Fruit fly (Drosophila melanogaster) whole organism, embryonic: Measurements from ENCODE around the gene mRpL16.

ENCODE experiments used
- Ada2b ChIP-seq: fragments of 200-800 bp; sonication (Bioruptor generic); IDR thresholded peaks from 2 replicates; pipeline ENCODE4 v1.3.6; 2022; ENCODE audit warnings: missing biosample characterization, missing genetic modification characterization
- Atf6 ChIP-seq: fragments of 200-800 bp; sonication (Bioruptor generic); IDR thresholded peaks from 2 replicates; pipeline ENCODE4 v1.3.6; 2022; ENCODE audit warnings: missing biosample characterization, missing genetic modification characterization
- Bdp1 ChIP-seq: fragments of 200-800 bp; sonication (Bioruptor generic); optimal IDR thresholded peaks from 3 replicates; lab custom pipeline; 2016; ENCODE audit warnings: missing biosample characterization, missing genetic modification characterization
- CG10267 ChIP-seq: fragments of 200-800 bp; sonication (Bioruptor generic); optimal IDR thresholded peaks from 2 replicates; lab custom pipeline; 2018; ENCODE audit warnings: missing biosample characterization, mild to moderate bottlenecking, missing genetic modification characterization, moderate library complexity
- CG11085 ChIP-seq: fragments of 200-800 bp; sonication (Bioruptor generic); IDR thresholded peaks from 2 replicates; pipeline ENCODE4 v1.3.6; 2022; ENCODE audit warnings: missing biosample characterization, missing genetic modification characterization
- CG11398 ChIP-seq: fragments of 200-800 bp; sonication (Bioruptor generic); optimal IDR thresholded peaks from 2 replicates; lab custom pipeline; 2016; ENCODE audit warnings: missing biosample characterization, missing genetic modification characterization
- CG13624 ChIP-seq: fragments of 200-800 bp; sonication (Bioruptor generic); optimal IDR thresholded peaks from 2 replicates; lab custom pipeline; 2016; ENCODE audit warnings: missing biosample characterization, missing genetic modification characterization
- CG15011 ChIP-seq: fragments of 200-800 bp; sonication (Bioruptor generic); optimal IDR thresholded peaks from 3 replicates; lab custom pipeline; 2018; ENCODE audit warnings: missing biosample characterization, mild to moderate bottlenecking, missing genetic modification characterization
- CG1529 ChIP-seq: fragments of 200-800 bp; sonication (Bioruptor generic); optimal IDR thresholded peaks from 3 replicates; lab custom pipeline; 2018; ENCODE audit warnings: missing biosample characterization, missing genetic modification characterization
- CG15479 ChIP-seq: fragments of 200-800 bp; sonication (Bioruptor generic); optimal IDR thresholded peaks from 3 replicates; lab custom pipeline; 2019; ENCODE audit warnings: missing biosample characterization, mild to moderate bottlenecking, missing genetic modification characterization, moderate library complexity
- CG15601 ChIP-seq: fragments of 200-800 bp; sonication (Bioruptor generic); optimal IDR thresholded peaks from 3 replicates; lab custom pipeline; 2019; ENCODE audit warnings: missing biosample characterization, mild to moderate bottlenecking, missing genetic modification characterization, moderate library complexity
- CG17361 ChIP-seq: fragments of 200-800 bp; sonication (Bioruptor generic); IDR thresholded peaks from 3 replicates; pipeline ENCODE4 v1.3.6; 2022; ENCODE audit warnings: missing biosample characterization, missing genetic modification characterization
- CG17568 ChIP-seq: fragments of 200-800 bp; sonication (Bioruptor generic); optimal IDR thresholded peaks from 2 replicates; lab custom pipeline; 2018; ENCODE audit warnings: missing biosample characterization, mild to moderate bottlenecking, missing genetic modification characterization, moderate library complexity
- CG17829 ChIP-seq: fragments of 200-800 bp; optimal IDR thresholded peaks from 2 replicates; lab custom pipeline; 2019; ENCODE audit warnings: missing biosample characterization, mild to moderate bottlenecking, missing genetic modification characterization, moderate library complexity
- CG3847 ChIP-seq: fragments of 200-800 bp; sonication (Bioruptor generic); IDR thresholded peaks from 2 replicates; pipeline ENCODE4 v1.3.6; 2022; ENCODE audit warnings: missing biosample characterization, missing genetic modification characterization
- CG6683 ChIP-seq: fragments of 200-800 bp; sonication (Bioruptor generic); optimal IDR thresholded peaks from 2 replicates; lab custom pipeline; 2017; ENCODE audit warnings: missing biosample characterization, mild to moderate bottlenecking, missing genetic modification characterization, missing genetic modification reagents
- CG7556 ChIP-seq: fragments of 200-800 bp; sonication (Bioruptor generic); optimal IDR thresholded peaks from 2 replicates; lab custom pipeline; 2017; ENCODE audit warnings: missing biosample characterization, mild to moderate bottlenecking, missing genetic modification characterization
- CG7745 ChIP-seq: fragments of 200-800 bp; sonication (Bioruptor generic); optimal IDR thresholded peaks from 2 replicates; lab custom pipeline; 2018; ENCODE audit warnings: missing biosample characterization, mild to moderate bottlenecking, missing genetic modification characterization, moderate library complexity
- CG8290 ChIP-seq, 3 experiments: fragments of 200-800 bp; sonication (Bioruptor generic); optimal IDR thresholded peaks; 2 replicates each; lab custom pipeline; 2016 to 2019; ENCODE audit warnings: missing biosample characterization in 3 of 3, missing genetic modification characterization in 3 of 3, mild to moderate bottlenecking in 2 of 3, moderate library complexity in 1 of 3
- CG9727 ChIP-seq: fragments of 200-800 bp; sonication (Bioruptor generic); optimal IDR thresholded peaks from 3 replicates; lab custom pipeline; 2017; ENCODE audit warnings: missing biosample characterization, mild to moderate bottlenecking, missing genetic modification characterization
- CHES-1-like ChIP-seq: fragments of 200-800 bp; sonication (Bioruptor generic); optimal IDR thresholded peaks from 2 replicates; lab custom pipeline; 2016; ENCODE audit warnings: missing biosample characterization, missing genetic modification characterization
- CkIIα-i1 ChIP-seq: fragments of 200-800 bp; sonication (Bioruptor generic); IDR thresholded peaks from 2 replicates; pipeline ENCODE4 v1.3.6; 2022; ENCODE audit warnings: missing biosample characterization, missing genetic modification characterization
- Dek ChIP-seq: fragments of 200-800 bp; sonication (Bioruptor generic); optimal IDR thresholded peaks from 3 replicates; lab custom pipeline; 2019; ENCODE audit warnings: missing biosample characterization, mild to moderate bottlenecking, missing genetic modification characterization, moderate library complexity
- H15 ChIP-seq: fragments of 200-800 bp; sonication (Bioruptor generic); IDR thresholded peaks from 3 replicates; pipeline ENCODE4 v1.3.6; 2022; ENCODE audit warnings: missing biosample characterization, missing genetic modification characterization
- HLH4C ChIP-seq: fragments of 200-800 bp; sonication (Bioruptor generic); IDR thresholded peaks from 3 replicates; pipeline ENCODE4 v1.3.6; 2022; ENCODE audit warnings: missing biosample characterization, missing genetic modification characterization; ENCODE audit not compliant: partially characterized antibody
- Hand ChIP-seq: fragments of 200-800 bp; sonication (Bioruptor generic); optimal IDR thresholded peaks from 2 replicates; lab custom pipeline; 2017; ENCODE audit warnings: mild to moderate bottlenecking, missing biosample characterization, missing genetic modification reagents, missing genetic modification characterization
- Hr3 ChIP-seq: fragments of 200-800 bp; sonication (Bioruptor generic); optimal IDR thresholded peaks from 3 replicates; lab custom pipeline; 2016; ENCODE audit warnings: missing biosample characterization, missing genetic modification characterization
- Hr78 ChIP-seq, 2 experiments: fragments of 200-800 bp in 1 of 2; fragments of >200 bp in 1 of 2; sonication (Bioruptor generic) in 1 of 2; optimal IDR thresholded peaks; 2 replicates each; lab custom pipeline; 2017 to 2019; ENCODE audit warnings: missing biosample characterization in 2 of 2, missing genetic modification characterization in 2 of 2, mild to moderate bottlenecking in 1 of 2, moderate library complexity in 1 of 2
- MBD-R2 ChIP-seq: fragments of 200-800 bp; sonication (Bioruptor generic); IDR thresholded peaks from 2 replicates; pipeline ENCODE4 v1.3.6; 2022; ENCODE audit warnings: missing biosample characterization, missing genetic modification characterization
- Nf-YA ChIP-seq: fragments of 200-800 bp; sonication (Bioruptor generic); IDR thresholded peaks from 2 replicates; pipeline ENCODE4 v1.3.6; 2022; ENCODE audit warnings: missing biosample characterization, missing genetic modification characterization
- Nf-YB ChIP-seq: fragments of 200-800 bp; sonication (Bioruptor generic); optimal IDR thresholded peaks from 3 replicates; lab custom pipeline; 2019; ENCODE audit warnings: missing biosample characterization, mild to moderate bottlenecking, missing genetic modification characterization, moderate library complexity
- Rfx ChIP-seq: fragments of 200-800 bp; sonication (Bioruptor generic); IDR thresholded peaks from 2 replicates; pipeline ENCODE4 v1.3.6; 2022; ENCODE audit warnings: missing biosample characterization, missing genetic modification characterization
- Side ChIP-seq: fragments of 200-800 bp; sonication (Bioruptor generic); optimal IDR thresholded peaks from 2 replicates; lab custom pipeline; 2016; ENCODE audit warnings: missing biosample characterization, missing genetic modification characterization
- Xbp1 ChIP-seq: fragments of 200-800 bp; sonication (Bioruptor generic); optimal IDR thresholded peaks from 3 replicates; lab custom pipeline; 2016; ENCODE audit warnings: missing biosample characterization, mild to moderate bottlenecking, missing genetic modification characterization
- amos ChIP-seq: fragments of 200-800 bp; sonication (Bioruptor generic); IDR thresholded peaks from 2 replicates; pipeline ENCODE4 v1.3.6; 2022; ENCODE audit warnings: missing biosample characterization, missing genetic modification characterization; ENCODE audit not compliant: partially characterized antibody
- dan ChIP-seq: fragments of 200-800 bp; sonication (Bioruptor generic); IDR thresholded peaks from 2 replicates; pipeline ENCODE4 v1.3.6; 2022; ENCODE audit warnings: missing biosample characterization, missing genetic modification characterization
- ham ChIP-seq: fragments of 200-800 bp; sonication (Bioruptor generic); IDR thresholded peaks from 2 replicates; pipeline ENCODE4 v1.3.6; 2022; ENCODE audit warnings: missing biosample characterization, missing genetic modification characterization
- jigr1 ChIP-seq: fragments of 200-800 bp; sonication (Bioruptor generic); IDR thresholded peaks from 3 replicates; pipeline ENCODE4 v1.3.6; 2022; ENCODE audit warnings: missing biosample characterization, missing genetic modification characterization
- lov ChIP-seq, 2 experiments: fragments of 200-800 bp in 1 of 2; fragments of >200 bp in 1 of 2; sonication (Bioruptor generic) in 1 of 2; IDR thresholded peaks in 1 of 2; optimal IDR thresholded peaks in 1 of 2; 2 replicates in 1 of 2; 3 replicates in 1 of 2; pipeline versions ENCODE4 v1.3.6 to Lab custom; 2017 to 2022; ENCODE audit warnings: missing biosample characterization in 1 of 2, missing genetic modification characterization in 1 of 2
- nmo ChIP-seq: fragments of 200-800 bp; sonication (Bioruptor generic); optimal IDR thresholded peaks from 2 replicates; lab custom pipeline; 2018; ENCODE audit warnings: missing biosample characterization, mild to moderate bottlenecking, missing genetic modification characterization, moderate library complexity
- pros ChIP-seq: fragments of 200-800 bp; sonication (Bioruptor generic); optimal IDR thresholded peaks from 3 replicates; lab custom pipeline; 2019; ENCODE audit warnings: missing biosample characterization, mild to moderate bottlenecking, missing genetic modification characterization, moderate library complexity
- repo ChIP-seq: fragments of 200-800 bp; sonication (Bioruptor generic); optimal IDR thresholded peaks from 2 replicates; lab custom pipeline; 2016; ENCODE audit warnings: missing biosample characterization, missing genetic modification characterization
- sima ChIP-seq: fragments of 200-800 bp; sonication (Bioruptor generic); optimal IDR thresholded peaks from 2 replicates; lab custom pipeline; 2016; ENCODE audit warnings: missing biosample characterization, missing genetic modification characterization
- slou ChIP-seq: fragments of 200-800 bp; sonication (Bioruptor generic); optimal IDR thresholded peaks from 3 replicates; lab custom pipeline; 2016; ENCODE audit warnings: missing biosample characterization, missing genetic modification characterization
- sug ChIP-seq: fragments of 200-800 bp; optimal IDR thresholded peaks from 2 replicates; lab custom pipeline; 2019; ENCODE audit warnings: missing biosample characterization, mild to moderate bottlenecking, missing genetic modification characterization, moderate library complexity
- tna ChIP-seq: fragments of 200-800 bp; sonication (Bioruptor generic); IDR thresholded peaks from 2 replicates; pipeline ENCODE4 v1.3.6; 2022; ENCODE audit warnings: missing biosample characterization, missing genetic modification characterization; ENCODE audit not compliant: partially characterized antibody
- vfl ChIP-seq: fragments of 200-800 bp; sonication (Bioruptor generic); optimal IDR thresholded peaks from 2 replicates; lab custom pipeline; 2016; ENCODE audit warnings: missing biosample characterization, missing genetic modification characterization
- z ChIP-seq: fragments of 200-800 bp; sonication (Bioruptor generic); IDR thresholded peaks from 3 replicates; pipeline ENCODE4 v1.3.6; 2022; ENCODE audit warnings: missing biosample characterization, missing genetic modification characterization
- zen ChIP-seq: fragments of 200-800 bp; sonication (Bioruptor generic); optimal IDR thresholded peaks from 3 replicates; lab custom pipeline; 2018; ENCODE audit warnings: missing biosample characterization, mild to moderate bottlenecking, missing genetic modification characterization, moderate library complexity

mRpL16 gene

DNA sequence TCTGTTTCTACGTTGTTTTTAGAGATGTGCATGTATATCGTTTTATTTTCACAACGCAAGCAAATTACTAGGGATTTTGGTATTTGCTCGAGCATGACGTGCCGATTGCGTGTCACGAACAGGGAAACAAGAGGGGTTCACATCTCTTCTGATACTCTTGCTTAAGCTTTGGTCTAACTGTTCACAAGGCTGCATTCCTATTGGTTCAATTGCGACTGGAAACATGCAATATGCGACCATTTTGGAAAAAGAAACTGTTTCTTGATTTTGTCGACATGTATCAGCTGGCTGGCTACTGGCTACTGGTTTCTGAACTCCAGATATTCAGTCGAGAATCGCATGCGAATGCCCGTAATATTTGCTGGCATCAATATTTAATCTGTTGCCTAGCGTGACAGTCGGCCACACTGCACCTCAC lies 9.9 kb upstream of the mRpL16 start, which contains the start of gene Coa8 (continued):
- no peak for TF ChIP-seq CG15479 (GFP tag; lab: Kevin White, UChicago)
- no peak for TF ChIP-seq vfl (GFP tag; lab: Kevin White, UChicago)
- TF ChIP-seq sima = no peak
- peak; percentile 40 for TF ChIP-seq CG13624 (GFP tag; lab: Kevin White, UChicago)
- TF ChIP-seq H15 (GFP tag; lab: Robert Waterston, UW) = no peak; the same call in 2 of the 3 replicates
- no peak for TF ChIP-seq tna (GFP tag; lab: Robert Waterston, UW)
- no peak for TF ChIP-seq CG1529 (GFP tag; lab: Kevin White, UChicago)
- TF ChIP-seq CG15601 (tag; lab: Kevin White, UChicago) = no peak
- TF ChIP-seq CG7745 (tag; lab: Kevin White, UChicago) = no peak
- peak; percentile 56 for TF ChIP-seq amos (GFP tag; lab: Robert Waterston, UW)
- no peak for TF ChIP-seq CG7556
- TF ChIP-seq lov (optimal IDR thresholded peaks at IDR 0.05; lab: Kevin White, UChicago) = no peak
- TF ChIP-seq lov (GFP tag; IDR thresholded peaks at IDR 0.05; lab: Robert Waterston, UW) = no peak
- TF ChIP-seq CG15011 (GFP tag; lab: Kevin White, UChicago) = no peak
- TF ChIP-seq HLH4C (GFP tag; lab: Robert Waterston, UW) = peak; percentile 42; the same call in 1 of the 3 replicates
- TF ChIP-seq Hr78 (GFP tag; optimal IDR thresholded peaks at IDR 0.05; lab: Kevin White, UChicago) = no peak
- no peak for TF ChIP-seq CG10267
- TF ChIP-seq CG11398 (GFP tag; lab: Kevin White, UChicago) = no peak
- peak; percentile 40 for TF ChIP-seq nmo (GFP tag; lab: Kevin White, UChicago)
- no peak for TF ChIP-seq CkIIα-i1 (GFP tag; lab: Robert Waterston, UW)
- peak; percentile 5 for TF ChIP-seq Dek (tag; lab: Kevin White, UChicago)
- no peak for TF ChIP-seq z (GFP tag; lab: Robert Waterston, UW)
- TF ChIP-seq CG3847 (GFP tag; lab: Robert Waterston, UW) = peak; percentile 44
- TF ChIP-seq pros = no peak
- peak; percentile 9 for TF ChIP-seq CG17829
- TF ChIP-seq slou (GFP tag; lab: Kevin White, UChicago) = no peak
- peak; percentile 55; the same call in 1 of the 2 replicates for TF ChIP-seq Atf6 (GFP tag; lab: Robert Waterston, UW)
- TF ChIP-seq CG6683 (GFP tag; lab: Kevin White, UChicago) = no peak
- TF ChIP-seq CG17361 (GFP tag; lab: Robert Waterston, UW) = no peak; the same call in 2 of the 3 replicates
- peak; percentile 28; the same call in 1 of the 2 replicates for TF ChIP-seq Ada2b (GFP tag; lab: Robert Waterston, UW)
- TF ChIP-seq repo (GFP tag; lab: Kevin White, UChicago) = peak; percentile 18
- TF ChIP-seq jigr1 (GFP tag; lab: Robert Waterston, UW) = no peak
- TF ChIP-seq Nf-YB = peak; percentile 4
- TF ChIP-seq Nf-YA (GFP tag; lab: Robert Waterston, UW) = no peak; the same call in 1 of the 2 replicates
- 0 out of 2 replicates have a peak, but pooled peaks have one; percentile 14 for TF ChIP-seq CG11085 (GFP tag; lab: Robert Waterston, UW)
- TF ChIP-seq Rfx (GFP tag; lab: Robert Waterston, UW) = peak; percentile 77
- TF ChIP-seq CG9727 (GFP tag; lab: Kevin White, UChicago) = no peak
- peak; percentile 10 for TF ChIP-seq zen (tag; lab: Kevin White, UChicago)
- peak; percentile 56 for TF ChIP-seq Xbp1
- TF ChIP-seq sug = peak; percentile 33
- peak; percentile 13 for TF ChIP-seq CG8290 (GFP tag; optimal IDR thresholded peaks at IDR 0.05; lab: Kevin White, UChicago)
- peak; percentile 62 to 77 for TF ChIP-seq CG8290 (tag; optimal IDR thresholded peaks at IDR 0.05; lab: Kevin White, UChicago)
- TF ChIP-seq dan (GFP tag; lab: Robert Waterston, UW) = no peak
- no peak for TF ChIP-seq CG17568
- no peak for TF ChIP-seq Bdp1 (GFP tag; lab: Kevin White, UChicago)
- no peak for TF ChIP-seq Side
- TF ChIP-seq MBD-R2 (GFP tag; lab: Robert Waterston, UW) = peak; percentile 59
- TF ChIP-seq ham (GFP tag; lab: Robert Waterston, UW) = no peak
- no peak for TF ChIP-seq Hr3
- no peak for TF ChIP-seq Hand (GFP tag; lab: Kevin White, UChicago)
- no peak for TF ChIP-seq CHES-1-like
